Worm (Caenorhabditis elegans) whole organism, L4 larva: ENCODE results near the gene fipr-6.

Experiments
- D1046.2 ChIP-seq: fragments of 200-800 bp; sonication (Bioruptor generic); IDR thresholded peaks from 2 replicates; pipeline ENCODE4 v1.3.6; 2022; ENCODE audit warnings: missing genetic modification characterization, missing compliant biosample characterization
- F10B5.3 ChIP-seq: sonication (generic microtip); optimal IDR thresholded peaks from 2 replicates; lab custom pipeline; 2016; ENCODE audit warnings: mild to moderate bottlenecking, missing genetic modification characterization, missing compliant biosample characterization
- F26F4.8 ChIP-seq: fragments of 200-800 bp; sonication (Bioruptor generic); conservative IDR thresholded peaks from 2 replicates; pipeline ENCODE4 v1.3.6; 2022; ENCODE audit warnings: missing genetic modification characterization, missing compliant biosample characterization
- F49E8.2 ChIP-seq: sonication (generic microtip); optimal IDR thresholded peaks from 2 replicates; lab custom pipeline; 2016; ENCODE audit warnings: missing compliant biosample characterization, mild to moderate bottlenecking, missing genetic modification characterization, borderline replicate concordance
- T20F7.1 ChIP-seq: fragments of 200-800 bp; sonication (Bioruptor generic); optimal IDR thresholded peaks from 2 replicates; lab custom pipeline; 2018; ENCODE audit warnings: mild to moderate bottlenecking, missing genetic modification characterization, missing compliant biosample characterization
- Y75B8A.6 ChIP-seq: fragments of 200-800 bp; sonication (Bioruptor generic); IDR thresholded peaks from 2 replicates; pipeline ENCODE4 v1.3.6; 2022; ENCODE audit warnings: missing genetic modification reagents, missing genetic modification characterization, missing compliant biosample characterization
- ZK337.2 ChIP-seq: fragments of 200-800 bp; sonication (Bioruptor generic); IDR thresholded peaks from 2 replicates; pipeline ENCODE4 v1.3.6; 2022; ENCODE audit warnings: missing genetic modification reagents, missing genetic modification characterization, missing compliant biosample characterization
- aly-2 ChIP-seq: sonication (generic microtip); optimal IDR thresholded peaks from 2 replicates; lab custom pipeline; 2018; ENCODE audit warnings: missing biosample characterization, missing genetic modification characterization
- ama-1 ChIP-seq: fragments of 150-350 bp; optimal IDR thresholded peaks from 2 replicates; lab custom pipeline; 2014; ENCODE audit warnings: inconsistent platforms, mixed read lengths
- ceh-44 ChIP-seq: fragments of 200-800 bp; sonication (Bioruptor generic); IDR thresholded peaks from 2 replicates; pipeline ENCODE4 v1.3.6; 2022; ENCODE audit warnings: missing genetic modification reagents, missing genetic modification characterization, missing compliant biosample characterization
- ceh-62 ChIP-seq: sonication (generic microtip); optimal IDR thresholded peaks from 2 replicates; lab custom pipeline; 2017; ENCODE audit warnings: missing biosample characterization, missing genetic modification characterization
- daf-16 ChIP-seq, 3 experiments: sonication (generic microtip); optimal IDR thresholded peaks; 2 replicates each; lab custom pipeline; 2016 to 2017; ENCODE audit warnings: missing genetic modification characterization in 3 of 3, missing genetic modification reagents in 3 of 3, mild to moderate bottlenecking in 2 of 3, missing compliant biosample characterization in 2 of 3, missing biosample characterization in 1 of 3, moderate library complexity in 1 of 3
- dmd-6 ChIP-seq: fragments of 200-800 bp; sonication (Bioruptor generic); IDR thresholded peaks from 2 replicates; pipeline ENCODE4 v1.3.6; 2022; ENCODE audit warnings: missing genetic modification reagents, missing genetic modification characterization, missing compliant biosample characterization
- dmd-8 ChIP-seq: fragments of 200-800 bp; sonication (Bioruptor generic); IDR thresholded peaks from 2 replicates; pipeline ENCODE4 v1.3.6; 2022; ENCODE audit warnings: missing genetic modification characterization, missing compliant biosample characterization
- dmd-9 ChIP-seq: fragments of 200-800 bp; sonication (Bioruptor generic); IDR thresholded peaks from 2 replicates; pipeline ENCODE4 v1.3.6; 2022; ENCODE audit warnings: missing genetic modification reagents, missing genetic modification characterization, missing compliant biosample characterization
- dve-1 ChIP-seq: sonication (generic microtip); optimal IDR thresholded peaks from 2 replicates; lab custom pipeline; 2017; ENCODE audit warnings: antibody characterized with exemption, mild to moderate bottlenecking, missing genetic modification characterization, missing compliant biosample characterization; ENCODE audit not compliant: insufficient read depth
- egl-43 ChIP-seq: fragments of 200-800 bp; sonication (Bioruptor generic); IDR thresholded peaks from 2 replicates; pipeline ENCODE4 v1.3.6; 2022; ENCODE audit warnings: missing genetic modification reagents, missing genetic modification characterization, missing compliant biosample characterization
- fos-1 ChIP-seq: fragments of 150-350 bp; optimal IDR thresholded peaks from 2 replicates; lab custom pipeline; 2014; ENCODE audit warnings: missing biosample characterization, missing genetic modification characterization
- gei-8 ChIP-seq: fragments of 200-800 bp; sonication (Bioruptor generic); optimal IDR thresholded peaks from 2 replicates; lab custom pipeline; 2018; ENCODE audit warnings: mild to moderate bottlenecking, missing genetic modification characterization, missing compliant biosample characterization
- hlh-11 ChIP-seq: fragments of 200-800 bp; sonication (Bioruptor generic); optimal IDR thresholded peaks from 2 replicates; lab custom pipeline; 2018; ENCODE audit warnings: mild to moderate bottlenecking, missing genetic modification characterization, missing compliant biosample characterization
- hlh-30 ChIP-seq: sonication (generic microtip); optimal IDR thresholded peaks from 2 replicates; lab custom pipeline; 2017; ENCODE audit warnings: antibody characterized with exemption, mild to moderate bottlenecking, missing genetic modification characterization, missing compliant biosample characterization; ENCODE audit not compliant: insufficient read depth
- jun-1 ChIP-seq: fragments of 150-350 bp; optimal IDR thresholded peaks from 2 replicates; lab custom pipeline; 2014; ENCODE audit warnings: missing biosample characterization, missing genetic modification reagents, missing genetic modification characterization
- lim-7 ChIP-seq: fragments of 200-800 bp; sonication (Bioruptor generic); IDR thresholded peaks from 2 replicates; pipeline ENCODE4 v1.3.6; 2022; ENCODE audit warnings: missing genetic modification characterization, missing compliant biosample characterization
- lir-3 ChIP-seq: sonication (generic microtip); optimal IDR thresholded peaks from 2 replicates; lab custom pipeline; 2016; ENCODE audit warnings: mild to moderate bottlenecking, missing genetic modification characterization, missing compliant biosample characterization
- lsy-2 ChIP-seq, 2 experiments: fragments of 150-350 bp in 1 of 2; sonication (generic microtip) in 1 of 2; optimal IDR thresholded peaks; 2 replicates each; lab custom pipeline; 2014 to 2017; ENCODE audit warnings: missing biosample characterization in 2 of 2, missing genetic modification characterization in 2 of 2
- mdl-1 ChIP-seq, 2 experiments: fragments of 150-350 bp in 1 of 2; sonication (generic microtip) in 1 of 2; optimal IDR thresholded peaks; 2 replicates each; lab custom pipeline; 2014 to 2017; ENCODE audit warnings: missing biosample characterization in 2 of 2, missing genetic modification characterization in 2 of 2
- mep-1 ChIP-seq: fragments of 150-350 bp; sonication (generic microtip); optimal IDR thresholded peaks from 3 replicates; lab custom pipeline; 2014; ENCODE audit warnings: missing biosample characterization, missing genetic modification characterization
- mes-2 ChIP-seq: sonication (generic microtip); optimal IDR thresholded peaks from 2 replicates; lab custom pipeline; 2016; ENCODE audit warnings: missing genotype, mild to moderate bottlenecking, missing genetic modification characterization, missing compliant biosample characterization; ENCODE audit not compliant: poor library complexity, severe bottlenecking
- nhr-28 ChIP-seq: fragments of 150-350 bp; optimal IDR thresholded peaks from 2 replicates; lab custom pipeline; 2014; ENCODE audit warnings: missing biosample characterization, missing genetic modification characterization
- nhr-41 ChIP-seq: fragments of 200-800 bp; sonication (Bioruptor generic); IDR thresholded peaks from 2 replicates; pipeline ENCODE4 v1.3.6; 2022; ENCODE audit warnings: missing genetic modification reagents, missing genetic modification characterization, missing compliant biosample characterization
- nhr-42 ChIP-seq: fragments of 200-800 bp; sonication (Bioruptor generic); IDR thresholded peaks from 2 replicates; pipeline ENCODE4 v1.3.6; 2022; ENCODE audit warnings: missing genetic modification characterization, missing compliant biosample characterization
- nhr-48 ChIP-seq: sonication (generic microtip); optimal IDR thresholded peaks from 2 replicates; lab custom pipeline; 2016; ENCODE audit warnings: mild to moderate bottlenecking, missing genetic modification characterization, missing compliant biosample characterization
- nhr-6 ChIP-seq: fragments of 150-350 bp; optimal IDR thresholded peaks from 2 replicates; lab custom pipeline; 2014; ENCODE audit warnings: missing biosample characterization, missing genetic modification characterization
- nhr-76 ChIP-seq: fragments of 150-350 bp; optimal IDR thresholded peaks from 2 replicates; lab custom pipeline; 2014; ENCODE audit warnings: missing biosample characterization, missing genetic modification characterization
- nhr-77 ChIP-seq: fragments of 150-350 bp; optimal IDR thresholded peaks from 2 replicates; lab custom pipeline; 2014; ENCODE audit warnings: missing biosample characterization, missing genetic modification characterization
- pha-4 ChIP-seq, 2 experiments: fragments of 150-350 bp in 1 of 2; fragments of 200-800 bp in 1 of 2; sonication (Bioruptor generic) in 1 of 2; IDR thresholded peaks in 1 of 2; optimal IDR thresholded peaks in 1 of 2; 2 replicates each; pipeline versions ENCODE4 v1.3.6 to Lab custom; 2014 to 2022; ENCODE audit warnings: missing genetic modification characterization in 2 of 2, missing genetic modification reagents in 2 of 2, missing biosample characterization in 1 of 2, missing compliant biosample characterization in 1 of 2
- php-3 ChIP-seq: fragments of 200-800 bp; sonication (Bioruptor generic); IDR thresholded peaks from 2 replicates; pipeline ENCODE4 v1.3.6; 2022; ENCODE audit warnings: missing genetic modification reagents, missing genetic modification characterization, missing compliant biosample characterization
- pqm-1 ChIP-seq: sonication (generic microtip); optimal IDR thresholded peaks from 2 replicates; lab custom pipeline; 2017; ENCODE audit warnings: missing biosample characterization, missing genetic modification characterization
- sdz-12 ChIP-seq: fragments of 200-800 bp; sonication (Bioruptor generic); optimal IDR thresholded peaks from 2 replicates; lab custom pipeline; 2018; ENCODE audit warnings: mild to moderate bottlenecking, missing genetic modification characterization, missing compliant biosample characterization
- snpc-1.2 ChIP-seq: fragments of 200-800 bp; sonication (Bioruptor generic); IDR thresholded peaks from 2 replicates; pipeline ENCODE4 v1.3.6; 2022; ENCODE audit warnings: missing genetic modification reagents, missing genetic modification characterization, missing compliant biosample characterization
- tra-1 ChIP-seq: fragments of 200-800 bp; sonication (Bioruptor generic); IDR thresholded peaks from 2 replicates; pipeline ENCODE4 v1.3.6; 2022; ENCODE audit warnings: missing genetic modification reagents, missing genetic modification characterization, missing compliant biosample characterization
- unc-39 ChIP-seq: sonication (generic microtip); optimal IDR thresholded peaks from 2 replicates; lab custom pipeline; 2017; ENCODE audit warnings: missing biosample characterization, missing genetic modification characterization
- zfp-3 ChIP-seq: fragments of 200-800 bp; sonication (Bioruptor generic); conservative IDR thresholded peaks from 2 replicates; pipeline ENCODE4 v1.3.6; 2022; ENCODE audit warnings: missing genetic modification reagents, missing genetic modification characterization, missing compliant biosample characterization
- zip-2 ChIP-seq: fragments of 150-350 bp; optimal IDR thresholded peaks from 2 replicates; lab custom pipeline; 2014; ENCODE audit warnings: missing biosample characterization, missing genetic modification characterization
- ztf-11 ChIP-seq: fragments of 150-350 bp; optimal IDR thresholded peaks from 2 replicates; lab custom pipeline; 2014; ENCODE audit warnings: missing biosample characterization, missing genetic modification characterization
- ztf-7 ChIP-seq: fragments of 150-350 bp; optimal IDR thresholded peaks from 2 replicates; lab custom pipeline; 2014; ENCODE audit warnings: missing biosample characterization, missing genetic modification characterization

The fipr-6 gene

DNA sequence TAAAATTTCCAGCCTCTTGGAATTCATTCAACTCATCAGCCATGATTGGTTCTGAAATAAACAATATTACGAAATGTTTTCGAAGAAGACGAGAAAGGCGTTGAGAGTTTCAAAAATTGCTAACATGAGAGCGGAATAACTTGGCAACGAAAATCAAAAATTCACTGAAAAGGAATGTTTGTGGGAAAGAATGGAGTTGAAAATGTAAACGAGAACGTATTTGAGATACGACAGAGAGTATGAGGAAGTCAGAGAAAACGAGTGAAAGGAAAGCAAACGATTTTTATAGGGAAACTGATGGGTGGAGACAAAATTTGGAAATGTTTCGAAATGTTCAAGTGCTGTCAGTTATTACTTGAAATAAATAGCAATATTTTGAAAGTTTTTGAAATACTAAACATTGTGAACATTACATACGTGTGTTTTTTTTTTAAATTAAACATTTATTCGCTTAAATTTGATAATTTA is 24.0 kb downstream of the fipr-6 start, which contains the start of gene rop-1:
rop-1 (minus strand) TSS at position 51 of the 468 bp plus-strand sequence.
- TF ChIP-seq mdl-1 (tag; optimal IDR thresholded peaks at IDR 0.05; lab: Kevin White, UChicago): no peak
- no peak for TF ChIP-seq zfp-3 (GFP tag; lab: Robert Waterston, UW)
- no peak for TF ChIP-seq D1046.2
- TF ChIP-seq aly-2 (tag; lab: Kevin White, UChicago): no peak
- TF ChIP-seq hlh-30: no peak
- TF ChIP-seq jun-1 (tag; lab: Kevin White, UChicago): no peak
- no peak for TF ChIP-seq unc-39 (tag; lab: Kevin White, UChicago)
- no peak for TF ChIP-seq php-3 (GFP tag; lab: Robert Waterston, UW)
- TF ChIP-seq ceh-62 (tag; lab: Kevin White, UChicago): no peak
- TF ChIP-seq fos-1 (tag; lab: Kevin White, UChicago): no peak
- TF ChIP-seq egl-43 (GFP tag; lab: Robert Waterston, UW): no peak
- peak; percentile 59 for TF ChIP-seq ama-1 (lab: Kevin White, UChicago)
- no peak for TF ChIP-seq nhr-48 (tag; lab: Kevin White, UChicago)
- TF ChIP-seq pha-4 (GFP tag; IDR thresholded peaks at IDR 0.05; lab: Robert Waterston, UW): no peak
- peak; percentile 68 for TF ChIP-seq pha-4 (tag; optimal IDR thresholded peaks at IDR 0.05; lab: Kevin White, UChicago)
- no peak for TF ChIP-seq nhr-77 (tag; lab: Kevin White, UChicago)
- TF ChIP-seq nhr-28 (tag; lab: Kevin White, UChicago): peak; percentile 37
- TF ChIP-seq zip-2: peak; percentile 94
- no peak for TF ChIP-seq daf-16 (GFP tag; optimal IDR thresholded peaks at IDR 0.05; lab: Kevin White, UChicago)
- peak; percentile 64 for TF ChIP-seq daf-16 (tag; optimal IDR thresholded peaks at IDR 0.05; lab: Kevin White, UChicago)
- no peak for TF ChIP-seq T20F7.1 (GFP tag; lab: Kevin White, UChicago)
- TF ChIP-seq ceh-44 (GFP tag; lab: Robert Waterston, UW): no peak
- no peak for TF ChIP-seq lsy-2 (tag; optimal IDR thresholded peaks at IDR 0.05; lab: Kevin White, UChicago)
- TF ChIP-seq nhr-42 (GFP tag; lab: Robert Waterston, UW): no peak
- TF ChIP-seq ztf-7 (tag; lab: Kevin White, UChicago): no peak
- no peak for TF ChIP-seq lir-3 (tag; lab: Kevin White, UChicago)
- TF ChIP-seq dmd-8 (GFP tag; lab: Robert Waterston, UW): no peak
- peak; percentile 12 for TF ChIP-seq pqm-1 (tag; lab: Kevin White, UChicago)
- TF ChIP-seq nhr-76: no peak
- peak; percentile 58 for TF ChIP-seq dve-1
- TF ChIP-seq, all 104 proteins: peak for 7

DNA sequence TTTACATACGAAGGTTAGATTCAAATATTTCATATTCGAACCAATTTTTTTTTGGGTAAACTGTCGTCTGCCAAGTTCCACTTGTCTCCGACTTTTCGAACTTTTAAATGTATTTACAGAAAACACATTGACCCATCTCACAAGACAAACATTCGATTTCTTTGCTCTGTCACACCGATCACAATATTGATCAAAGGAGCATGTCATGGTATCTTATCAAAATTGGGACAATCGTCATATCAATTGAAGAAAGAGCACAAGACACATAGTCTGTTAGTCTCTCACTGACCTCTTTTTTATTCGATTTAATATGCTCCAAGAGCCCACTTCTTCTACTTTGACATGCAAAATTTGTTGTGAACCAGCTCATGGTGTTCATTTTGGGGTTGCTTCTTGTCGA is 25.0 kb downstream of the fipr-6 start, which contains the start of gene nhr-232:
nhr-232 (plus strand) TSS at position 121 of the 400 bp plus-strand sequence.
- TF ChIP-seq ama-1 (lab: Kevin White, UChicago) (no peak), php-3 (GFP tag; lab: Robert Waterston, UW) (peak; percentile 63), aly-2 (tag; lab: Kevin White, UChicago) (no peak), daf-16 (GFP tag; optimal IDR thresholded peaks at IDR 0.05; lab: Kevin White, UChicago) (no peak), daf-16 (tag; optimal IDR thresholded peaks at IDR 0.05; lab: Kevin White, UChicago) (peak; percentile 89), tra-1 (GFP tag; lab: Robert Waterston, UW) (no peak), pqm-1 (tag; lab: Kevin White, UChicago) (peak; percentile 86), hlh-11 (peak; percentile 75), nhr-77 (tag; lab: Kevin White, UChicago) (peak; percentile 73), gei-8 (no peak), dmd-9 (GFP tag; lab: Robert Waterston, UW) (no peak), Y75B8A.6 (no peak), ztf-11 (tag; lab: Kevin White, UChicago) (no peak), nhr-41 (GFP tag; lab: Robert Waterston, UW) (no peak), jun-1 (tag; lab: Kevin White, UChicago) (no peak), nhr-42 (GFP tag; lab: Robert Waterston, UW) (no peak), ZK337.2 (GFP tag; lab: Robert Waterston, UW) (no peak), pha-4 (GFP tag; IDR thresholded peaks at IDR 0.05; lab: Robert Waterston, UW) (no peak), pha-4 (tag; optimal IDR thresholded peaks at IDR 0.05; lab: Kevin White, UChicago) (peak; percentile 14), nhr-6 (tag; lab: Kevin White, UChicago) (no peak), dve-1 (peak; percentile 64), snpc-1.2 (GFP tag; lab: Robert Waterston, UW) (no peak), lim-7 (GFP tag; lab: Robert Waterston, UW) (no peak), mes-2 (peak; percentile 33), T20F7.1 (GFP tag; lab: Kevin White, UChicago) (no peak), sdz-12 (GFP tag; lab: Kevin White, UChicago) (no peak), mep-1 (no peak), fos-1 (tag; lab: Kevin White, UChicago) (no peak), F49E8.2 (tag; lab: Kevin White, UChicago) (no peak), nhr-48 (tag; lab: Kevin White, UChicago) (no peak), D1046.2 (no peak), F10B5.3 (tag; lab: Kevin White, UChicago) (no peak), dmd-6 (GFP tag; lab: Robert Waterston, UW) (peak; percentile 91), F26F4.8 (no peak)
